Fruit fly (Drosophila melanogaster) whole organism, embryonic: ENCODE measurements around the gene Ca-Ma2d.
A peak's percentile ranks its signal among the peaks of the same experiment; 100 is the strongest.

Source experiments
- Blimp-1 ChIP-seq: fragments of 200-800 bp; sonication (Bioruptor generic); optimal IDR thresholded peaks from 3 replicates; lab custom pipeline; 2018; ENCODE audit warnings: missing biosample characterization, missing genetic modification characterization, mild to moderate bottlenecking, moderate library complexity, missing genetic modification reagents
- BtbVII ChIP-seq: fragments of 200-800 bp; sonication (Bioruptor generic); optimal IDR thresholded peaks from 3 replicates; lab custom pipeline; 2017; ENCODE audit warnings: missing biosample characterization, mild to moderate bottlenecking, missing genetic modification characterization
- CG10267 ChIP-seq: fragments of 200-800 bp; sonication (Bioruptor generic); optimal IDR thresholded peaks from 2 replicates; lab custom pipeline; 2018; ENCODE audit warnings: missing biosample characterization, mild to moderate bottlenecking, missing genetic modification characterization, moderate library complexity
- CG10979 ChIP-seq: fragments of 200-800 bp; sonication (Bioruptor generic); optimal IDR thresholded peaks from 2 replicates; lab custom pipeline; 2018; ENCODE audit warnings: missing biosample characterization, mild to moderate bottlenecking, missing genetic modification characterization, moderate library complexity
- CG11093 ChIP-seq: fragments of 200-800 bp; sonication (Bioruptor generic); IDR thresholded peaks from 3 replicates; pipeline ENCODE4 v1.3.6; 2022; ENCODE audit warnings: missing biosample characterization, missing genetic modification characterization
- CG11504 ChIP-seq: fragments of 200-800 bp; sonication (Bioruptor generic); optimal IDR thresholded peaks from 3 replicates; lab custom pipeline; 2019; ENCODE audit warnings: missing biosample characterization, mild to moderate bottlenecking, missing genetic modification characterization, moderate library complexity
- CG12659 ChIP-seq: fragments of 200-800 bp; sonication (Bioruptor generic); optimal IDR thresholded peaks from 3 replicates; lab custom pipeline; 2017; ENCODE audit warnings: mild to moderate bottlenecking, missing biosample characterization, missing genetic modification reagents, missing genetic modification characterization
- CG13424 ChIP-seq: fragments of 200-800 bp; sonication (Bioruptor generic); optimal IDR thresholded peaks from 2 replicates; lab custom pipeline; 2019; ENCODE audit warnings: missing biosample characterization, mild to moderate bottlenecking, missing genetic modification characterization, moderate library complexity
- CG17361 ChIP-seq: fragments of 200-800 bp; sonication (Bioruptor generic); IDR thresholded peaks from 3 replicates; pipeline ENCODE4 v1.3.6; 2022; ENCODE audit warnings: missing biosample characterization, missing genetic modification characterization
- CG17568 ChIP-seq: fragments of 200-800 bp; sonication (Bioruptor generic); optimal IDR thresholded peaks from 2 replicates; lab custom pipeline; 2018; ENCODE audit warnings: missing biosample characterization, mild to moderate bottlenecking, missing genetic modification characterization, moderate library complexity
- CG18262 ChIP-seq: fragments of 200-800 bp; optimal IDR thresholded peaks from 3 replicates; lab custom pipeline; 2019; ENCODE audit warnings: missing biosample characterization, mild to moderate bottlenecking, missing genetic modification characterization, moderate library complexity
- CG2678 ChIP-seq: fragments of 200-800 bp; sonication (Bioruptor generic); optimal IDR thresholded peaks from 3 replicates; lab custom pipeline; 2019; ENCODE audit warnings: missing biosample characterization, mild to moderate bottlenecking, missing genetic modification characterization, moderate library complexity
- CG2712 ChIP-seq: fragments of 200-800 bp; optimal IDR thresholded peaks from 3 replicates; lab custom pipeline; 2019; ENCODE audit warnings: missing biosample characterization, mild to moderate bottlenecking, missing genetic modification characterization, moderate library complexity
- CG33557 ChIP-seq: fragments of 200-800 bp; sonication (Bioruptor generic); optimal IDR thresholded peaks from 2 replicates; lab custom pipeline; 2019; ENCODE audit warnings: missing biosample characterization, mild to moderate bottlenecking, missing genetic modification characterization, moderate library complexity
- CG4360 ChIP-seq: fragments of 200-800 bp; sonication (Bioruptor generic); IDR thresholded peaks from 2 replicates; pipeline ENCODE4 v1.3.6; 2022; ENCODE audit warnings: missing biosample characterization, missing genetic modification characterization
- CG7556 ChIP-seq: fragments of 200-800 bp; sonication (Bioruptor generic); optimal IDR thresholded peaks from 2 replicates; lab custom pipeline; 2017; ENCODE audit warnings: missing biosample characterization, mild to moderate bottlenecking, missing genetic modification characterization
- CG7839 ChIP-seq: fragments of 200-800 bp; sonication (Bioruptor generic); optimal IDR thresholded peaks from 3 replicates; lab custom pipeline; 2018; ENCODE audit warnings: missing biosample characterization, mild to moderate bottlenecking, missing genetic modification characterization, moderate library complexity
- Camta ChIP-seq: fragments of 200-800 bp; sonication (Bioruptor generic); optimal IDR thresholded peaks from 2 replicates; lab custom pipeline; 2016; ENCODE audit warnings: missing biosample characterization, missing genetic modification characterization
- Dp ChIP-seq: fragments of 200-800 bp; sonication (Bioruptor generic); optimal IDR thresholded peaks from 2 replicates; lab custom pipeline; 2018; ENCODE audit warnings: missing biosample characterization, mild to moderate bottlenecking, missing genetic modification characterization, moderate library complexity
- Fer2 ChIP-seq: fragments of 200-800 bp; sonication (Bioruptor generic); optimal IDR thresholded peaks from 2 replicates; lab custom pipeline; 2018; ENCODE audit warnings: missing biosample characterization, mild to moderate bottlenecking, missing genetic modification characterization, moderate library complexity
- H2.0 ChIP-seq: fragments of 200-800 bp; sonication (Bioruptor generic); IDR thresholded peaks from 2 replicates; pipeline ENCODE4 v1.3.6; 2022; ENCODE audit warnings: missing biosample characterization, missing genetic modification characterization
- HLHmδ ChIP-seq: fragments of 200-800 bp; sonication (Bioruptor generic); optimal IDR thresholded peaks from 2 replicates; lab custom pipeline; 2018; ENCODE audit warnings: missing biosample characterization, mild to moderate bottlenecking, missing genetic modification characterization, moderate library complexity
- Lpt ChIP-seq: fragments of >200 bp; optimal IDR thresholded peaks from 2 replicates; lab custom pipeline; 2018; ENCODE audit warnings: missing biosample characterization, missing genetic modification characterization
- NC2β ChIP-seq: fragments of 200-800 bp; sonication (Bioruptor generic); optimal IDR thresholded peaks from 2 replicates; lab custom pipeline; 2016; ENCODE audit warnings: missing biosample characterization, missing genetic modification characterization
- Nf-YC ChIP-seq: fragments of 200-800 bp; optimal IDR thresholded peaks from 3 replicates; lab custom pipeline; 2019; ENCODE audit warnings: missing biosample characterization, mild to moderate bottlenecking, missing genetic modification characterization, moderate library complexity
- Sox100B ChIP-seq: fragments of 200-800 bp; sonication (Bioruptor generic); optimal IDR thresholded peaks from 3 replicates; lab custom pipeline; 2018; ENCODE audit warnings: missing biosample characterization, mild to moderate bottlenecking, missing genetic modification characterization
- Trl ChIP-seq, 3 experiments: fragments of >200 bp in 2 of 3; fragments of 200-800 bp in 1 of 3; sonication (Bioruptor generic) in 1 of 3; optimal IDR thresholded peaks; 2 replicates in 1 of 3; 3 replicates in 2 of 3; lab custom pipeline; 2016 to 2017; ENCODE audit warnings: missing biosample characterization in 1 of 3, missing genetic modification characterization in 1 of 3
- Xrp1 ChIP-seq: fragments of 200-800 bp; sonication (Bioruptor generic); IDR thresholded peaks from 2 replicates; pipeline ENCODE4 v1.3.6; 2022; ENCODE audit warnings: missing biosample characterization, missing genetic modification characterization
- bowl ChIP-seq: fragments of 200-800 bp; sonication (Bioruptor generic); IDR thresholded peaks from 2 replicates; pipeline ENCODE4 v1.3.6; 2022; ENCODE audit warnings: missing biosample characterization, missing genetic modification characterization
- bsh ChIP-seq, 2 experiments: fragments of 200-800 bp; sonication (Bioruptor generic); optimal IDR thresholded peaks; 2 replicates each; lab custom pipeline; 2017 to 2018; ENCODE audit warnings: mild to moderate bottlenecking in 2 of 2, missing biosample characterization in 2 of 2, missing genetic modification characterization in 2 of 2, moderate library complexity in 1 of 2
- cad ChIP-seq: fragments of >200 bp; optimal IDR thresholded peaks from 2 replicates; lab custom pipeline; 2017; ENCODE audit warnings: missing biosample characterization, missing genetic modification characterization
- chm ChIP-seq: fragments of 200-800 bp; sonication (Bioruptor generic); IDR thresholded peaks from 2 replicates; pipeline ENCODE4 v1.3.6; 2022; ENCODE audit warnings: missing biosample characterization, missing genetic modification characterization
- ci ChIP-seq: fragments of 200-800 bp; sonication (Bioruptor generic); IDR thresholded peaks from 3 replicates; pipeline ENCODE4 v1.3.6; 2022; ENCODE audit warnings: missing biosample characterization, missing genetic modification characterization
- dmrt11E ChIP-seq: fragments of 200-800 bp; sonication (Bioruptor generic); optimal IDR thresholded peaks from 3 replicates; lab custom pipeline; 2018; ENCODE audit warnings: missing biosample characterization, mild to moderate bottlenecking, missing genetic modification characterization, moderate library complexity
- eve ChIP-seq, 2 experiments: fragments of >200 bp; optimal IDR thresholded peaks; 2 replicates each; lab custom pipeline; 2017; ENCODE audit warnings: missing biosample characterization in 2 of 2, missing genetic modification characterization in 2 of 2
- fd3F ChIP-seq: fragments of 200-800 bp; sonication (Bioruptor generic); optimal IDR thresholded peaks from 2 replicates; lab custom pipeline; 2018; ENCODE audit warnings: missing biosample characterization, mild to moderate bottlenecking, missing genetic modification characterization, moderate library complexity
- gem ChIP-seq: fragments of 200-800 bp; sonication (Bioruptor generic); optimal IDR thresholded peaks from 2 replicates; lab custom pipeline; 2019; ENCODE audit warnings: missing biosample characterization, mild to moderate bottlenecking, missing genetic modification characterization, moderate library complexity
- ham ChIP-seq: fragments of 200-800 bp; sonication (Bioruptor generic); IDR thresholded peaks from 2 replicates; pipeline ENCODE4 v1.3.6; 2022; ENCODE audit warnings: missing biosample characterization, missing genetic modification characterization
- kni ChIP-seq: fragments of 200-800 bp; sonication (Bioruptor generic); optimal IDR thresholded peaks from 3 replicates; lab custom pipeline; 2017; ENCODE audit warnings: mild to moderate bottlenecking, missing biosample characterization, missing genetic modification reagents, missing genetic modification characterization
- knrl ChIP-seq: fragments of 200-800 bp; sonication (Bioruptor generic); IDR thresholded peaks from 3 replicates; pipeline ENCODE4 v1.3.6; 2022; ENCODE audit warnings: missing biosample characterization, missing genetic modification characterization; ENCODE audit not compliant: partially characterized antibody
- lola ChIP-seq, 3 experiments: fragments of >200 bp in 2 of 3; fragments of 200-800 bp in 1 of 3; sonication (Bioruptor generic) in 1 of 3; optimal IDR thresholded peaks; 2 replicates each; lab custom pipeline; 2017 to 2019; ENCODE audit warnings: missing biosample characterization in 3 of 3, missing genetic modification characterization in 3 of 3, mild to moderate bottlenecking in 1 of 3, moderate library complexity in 1 of 3
- nmo ChIP-seq: fragments of 200-800 bp; sonication (Bioruptor generic); optimal IDR thresholded peaks from 2 replicates; lab custom pipeline; 2018; ENCODE audit warnings: missing biosample characterization, mild to moderate bottlenecking, missing genetic modification characterization, moderate library complexity
- rib ChIP-seq: fragments of 200-800 bp; sonication (Bioruptor generic); IDR thresholded peaks from 2 replicates; pipeline ENCODE4 v1.3.6; 2022; ENCODE audit warnings: missing biosample characterization, missing genetic modification characterization
- row ChIP-seq: fragments of 200-800 bp; sonication (Bioruptor generic); IDR thresholded peaks from 3 replicates; pipeline ENCODE4 v1.3.6; 2022; ENCODE audit warnings: missing biosample characterization, missing genetic modification characterization
- slp2 ChIP-seq: fragments of 200-800 bp; sonication (Bioruptor generic); optimal IDR thresholded peaks from 2 replicates; lab custom pipeline; 2016; ENCODE audit warnings: missing biosample characterization, missing genetic modification characterization
- tio ChIP-seq: fragments of 200-800 bp; sonication (Bioruptor generic); optimal IDR thresholded peaks from 2 replicates; lab custom pipeline; 2017; ENCODE audit warnings: missing biosample characterization, missing genetic modification characterization, inconsistent platforms
- vvl ChIP-seq: fragments of 200-800 bp; sonication (Bioruptor generic); IDR thresholded peaks from 2 replicates; pipeline ENCODE4 v1.3.6; 2022; ENCODE audit warnings: missing biosample characterization, missing genetic modification characterization
- z ChIP-seq: fragments of 200-800 bp; sonication (Bioruptor generic); IDR thresholded peaks from 3 replicates; pipeline ENCODE4 v1.3.6; 2022; ENCODE audit warnings: missing biosample characterization, missing genetic modification characterization

The Ca-Ma2d gene

DNA sequence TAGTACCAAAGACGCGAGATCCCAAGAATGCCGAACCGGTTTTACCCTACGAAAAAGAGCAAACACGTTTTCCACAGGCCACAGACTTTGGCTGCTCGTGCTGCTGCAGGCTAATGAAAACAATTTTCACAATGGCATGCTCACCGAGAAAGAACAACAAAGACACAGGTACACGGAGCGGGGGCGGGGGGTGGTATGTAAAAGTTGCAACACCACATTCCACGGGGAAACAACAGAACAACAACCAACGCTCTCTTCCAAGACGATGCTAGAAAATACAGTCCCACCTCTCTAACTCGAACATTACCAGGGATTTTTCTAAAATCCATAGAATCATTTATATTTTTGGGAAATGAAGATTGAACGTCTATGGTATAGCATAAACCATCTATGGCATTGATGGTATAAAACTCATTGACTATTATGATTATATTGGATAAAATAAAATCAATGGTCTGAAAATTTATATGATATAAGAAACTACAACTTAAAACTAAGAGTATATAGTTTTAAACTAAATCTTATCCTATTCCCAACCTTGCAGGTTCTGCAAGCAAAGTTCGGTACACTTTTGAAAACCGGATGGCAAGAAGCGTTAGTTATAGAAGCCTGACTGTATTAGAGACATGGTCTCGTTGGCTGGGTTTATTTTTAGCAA is 50.3 kb downstream of the Ca-Ma2d start:
- peak; percentile 35 for TF ChIP-seq HLHmδ (GFP tag; lab: Kevin White, UChicago)
- peak; percentile 13 for TF ChIP-seq CG7556
- TF ChIP-seq z: peak; percentile 14; the same call in 1 of the 3 replicates
- peak; percentile 29 for TF ChIP-seq CG2712 (tag; lab: Kevin White, UChicago)
- TF ChIP-seq CG10979: peak; percentile 11
- no peak for TF ChIP-seq CG17568 (GFP tag; lab: Kevin White, UChicago)
- peak; percentile 89 for TF ChIP-seq Lpt (GFP tag; lab: Kevin White, UChicago)
- peak; percentile 13 for TF ChIP-seq Blimp-1 (GFP tag; lab: Kevin White, UChicago)
- TF ChIP-seq tio (GFP tag; lab: Kevin White, UChicago): peak; percentile 4
- peak in 1 of 2 experiments; percentile 49 for TF ChIP-seq eve (GFP tag; optimal IDR thresholded peaks at IDR 0.05; lab: Kevin White, UChicago)
- 0 out of 2 replicates have a peak, but pooled peaks have one; percentile 15 for TF ChIP-seq Xrp1 (GFP tag; lab: Robert Waterston, UW)
- TF ChIP-seq ham (GFP tag; lab: Robert Waterston, UW): no peak
- TF ChIP-seq Fer2 (tag; lab: Kevin White, UChicago): no peak
- TF ChIP-seq kni (GFP tag; lab: Kevin White, UChicago): peak; percentile 19
- TF ChIP-seq lola (GFP tag; optimal IDR thresholded peaks at IDR 0.05; lab: Kevin White, UChicago): peak in 1 of 3 experiments; percentile 52
- no peak for TF ChIP-seq Nf-YC (tag; lab: Kevin White, UChicago)
- peak; percentile 31; the same call in 1 of the 3 replicates for TF ChIP-seq ci
- TF ChIP-seq chm: no peak
- TF ChIP-seq cad (GFP tag; lab: Kevin White, UChicago): no peak
- TF ChIP-seq CG2678 (tag; lab: Kevin White, UChicago): peak; percentile 20
- no peak for TF ChIP-seq BtbVII
- TF ChIP-seq Sox100B (GFP tag; lab: Kevin White, UChicago): peak; percentile 25
- TF ChIP-seq Camta (GFP tag; lab: Kevin White, UChicago): no peak
- TF ChIP-seq CG18262 (tag; lab: Kevin White, UChicago): peak; percentile 39
- peak; percentile 21 for TF ChIP-seq nmo (GFP tag; lab: Kevin White, UChicago)
- TF ChIP-seq CG10267: peak; percentile 8
- peak; percentile 65 for TF ChIP-seq CG4360 (GFP tag; lab: Robert Waterston, UW)
- 0 out of 3 replicates have a peak, but pooled peaks have one; percentile 26 for TF ChIP-seq CG17361 (GFP tag; lab: Robert Waterston, UW)
- TF ChIP-seq row (GFP tag; lab: Robert Waterston, UW): 0 out of 3 replicates have a peak, but pooled peaks have one; percentile 20
- TF ChIP-seq fd3F (GFP tag; lab: Kevin White, UChicago): no peak
- TF ChIP-seq CG12659 (GFP tag; lab: Kevin White, UChicago): no peak
- no peak for TF ChIP-seq Dp (GFP tag; lab: Kevin White, UChicago)
- no peak for TF ChIP-seq bowl (GFP tag; lab: Robert Waterston, UW)
- TF ChIP-seq CG33557 (GFP tag; lab: Kevin White, UChicago): peak; percentile 38
- TF ChIP-seq knrl (GFP tag; lab: Robert Waterston, UW): no peak
- peak; percentile 14; the same call in 1 of the 2 replicates for TF ChIP-seq rib (GFP tag; lab: Robert Waterston, UW)
- peak; percentile 52 for TF ChIP-seq dmrt11E
- peak; percentile 23 to 34 for TF ChIP-seq bsh (GFP tag; optimal IDR thresholded peaks at IDR 0.05; lab: Kevin White, UChicago)
- no peak for TF ChIP-seq NC2β
- no peak for TF ChIP-seq CG11093 (GFP tag; lab: Robert Waterston, UW)
- TF ChIP-seq vvl: peak; percentile 22; the same call in 1 of the 2 replicates
- TF ChIP-seq slp2: no peak
- peak; percentile 14 for TF ChIP-seq CG7839 (tag; lab: Kevin White, UChicago)
- TF ChIP-seq CG11504 (tag; lab: Kevin White, UChicago): peak; percentile 16
- TF ChIP-seq CG13424 (tag; lab: Kevin White, UChicago): peak; percentile 35
- peak; percentile 28 to 30 for TF ChIP-seq Trl (optimal IDR thresholded peaks at IDR 0.05; lab: Kevin White, UChicago)
- TF ChIP-seq Trl (GFP tag; optimal IDR thresholded peaks at IDR 0.05; lab: Kevin White, UChicago): no peak
- no peak for TF ChIP-seq H2.0 (GFP tag; lab: Robert Waterston, UW)
- TF ChIP-seq gem (tag; lab: Kevin White, UChicago): peak; percentile 42
